Fruit fly (Drosophila melanogaster) whole organism, embryonic: ENCODE measurements around the gene CG1172.
A peak's percentile ranks its signal among the peaks of the same experiment; 100 is the strongest.

ENCODE experiments used
- Awh ChIP-seq: fragments of 200-800 bp; sonication (Bioruptor generic); IDR thresholded peaks from 2 replicates; pipeline ENCODE4, ENCODE4 v1.3.6; 2022; ENCODE audit warnings: missing biosample characterization, missing genetic modification characterization
- CG10209 ChIP-seq: fragments of 200-800 bp; sonication (Bioruptor generic); optimal IDR thresholded peaks from 3 replicates; lab custom pipeline; 2017; ENCODE audit warnings: missing biosample characterization, mild to moderate bottlenecking, missing genetic modification characterization, missing genetic modification reagents
- CG10267 ChIP-seq: fragments of 200-800 bp; sonication (Bioruptor generic); optimal IDR thresholded peaks from 2 replicates; lab custom pipeline; 2018; ENCODE audit warnings: missing biosample characterization, mild to moderate bottlenecking, missing genetic modification characterization, moderate library complexity
- CG11456 ChIP-seq: fragments of 200-800 bp; sonication (Bioruptor generic); IDR thresholded peaks from 3 replicates; pipeline ENCODE4 v1.3.6; 2022; ENCODE audit warnings: missing biosample characterization, missing genetic modification characterization
- CG12769 ChIP-seq: fragments of 200-800 bp; sonication (Bioruptor generic); optimal IDR thresholded peaks from 2 replicates; lab custom pipeline; 2019; ENCODE audit warnings: missing biosample characterization, mild to moderate bottlenecking, missing genetic modification characterization, moderate library complexity
- CG13424 ChIP-seq: fragments of 200-800 bp; sonication (Bioruptor generic); optimal IDR thresholded peaks from 2 replicates; lab custom pipeline; 2019; ENCODE audit warnings: missing biosample characterization, mild to moderate bottlenecking, missing genetic modification characterization, moderate library complexity
- CG14667 ChIP-seq: fragments of 200-800 bp; sonication (Bioruptor generic); IDR thresholded peaks from 2 replicates; pipeline ENCODE4 v1.3.6; 2022; ENCODE audit warnings: missing biosample characterization, missing genetic modification characterization
- CG1602 ChIP-seq: fragments of 200-800 bp; sonication (Bioruptor generic); optimal IDR thresholded peaks from 3 replicates; lab custom pipeline; 2016; ENCODE audit warnings: missing biosample characterization, missing genetic modification characterization
- CG17568 ChIP-seq: fragments of 200-800 bp; sonication (Bioruptor generic); optimal IDR thresholded peaks from 2 replicates; lab custom pipeline; 2018; ENCODE audit warnings: missing biosample characterization, mild to moderate bottlenecking, missing genetic modification characterization, moderate library complexity
- CG18011 ChIP-seq: fragments of 200-800 bp; sonication (Bioruptor generic); optimal IDR thresholded peaks from 2 replicates; lab custom pipeline; 2017; ENCODE audit warnings: missing biosample characterization, missing genetic modification characterization, mild to moderate bottlenecking, moderate library complexity, missing genotype
- CG18619 ChIP-seq: fragments of 200-800 bp; sonication (Bioruptor generic); optimal IDR thresholded peaks from 3 replicates; lab custom pipeline; 2017; ENCODE audit warnings: missing biosample characterization, mild to moderate bottlenecking, missing genetic modification characterization
- CG18764 ChIP-seq: fragments of 200-800 bp; sonication (Bioruptor generic); optimal IDR thresholded peaks from 3 replicates; lab custom pipeline; 2016; ENCODE audit warnings: missing biosample characterization, missing genetic modification characterization
- CG2712 ChIP-seq: fragments of 200-800 bp; optimal IDR thresholded peaks from 3 replicates; lab custom pipeline; 2019; ENCODE audit warnings: missing biosample characterization, mild to moderate bottlenecking, missing genetic modification characterization, moderate library complexity
- CG31388 ChIP-seq: fragments of 200-800 bp; sonication (Bioruptor generic); optimal IDR thresholded peaks from 2 replicates; lab custom pipeline; 2016; ENCODE audit warnings: missing biosample characterization, missing genetic modification characterization
- CG3838 ChIP-seq: fragments of 200-800 bp; sonication (Bioruptor generic); optimal IDR thresholded peaks from 3 replicates; lab custom pipeline; 2016; ENCODE audit warnings: missing biosample characterization, missing genetic modification characterization
- CG5245 ChIP-seq: fragments of 200-800 bp; sonication (Bioruptor generic); optimal IDR thresholded peaks from 3 replicates; lab custom pipeline; 2016; ENCODE audit warnings: missing biosample characterization, missing genetic modification characterization
- CG8924 ChIP-seq: fragments of 200-800 bp; optimal IDR thresholded peaks from 3 replicates; lab custom pipeline; 2019; ENCODE audit warnings: missing biosample characterization, mild to moderate bottlenecking, missing genetic modification characterization, moderate library complexity
- Chrac-16 ChIP-seq: fragments of 200-800 bp; sonication (Bioruptor generic); optimal IDR thresholded peaks from 3 replicates; lab custom pipeline; 2016; ENCODE audit warnings: missing biosample characterization, missing genetic modification characterization
- D19B ChIP-seq: fragments of 200-800 bp; sonication (Bioruptor generic); optimal IDR thresholded peaks from 2 replicates; lab custom pipeline; 2017; ENCODE audit warnings: missing biosample characterization, mild to moderate bottlenecking, missing genetic modification characterization
- E2f2 ChIP-seq: fragments of 200-800 bp; sonication (Bioruptor generic); IDR thresholded peaks from 2 replicates; pipeline ENCODE4 v1.3.6; 2022; ENCODE audit warnings: missing biosample characterization, missing genetic modification characterization
- Ets65A ChIP-seq: fragments of 200-800 bp; sonication (Bioruptor generic); peaks from one replicate; lab custom pipeline; 2016; ENCODE audit warnings: missing biosample characterization, missing genetic modification characterization
- Ets97D ChIP-seq: fragments of 200-800 bp; sonication (Bioruptor generic); optimal IDR thresholded peaks from 3 replicates; lab custom pipeline; 2016; ENCODE audit warnings: missing biosample characterization, missing genetic modification characterization
- H2.0 ChIP-seq: fragments of 200-800 bp; sonication (Bioruptor generic); IDR thresholded peaks from 2 replicates; pipeline ENCODE4 v1.3.6; 2022; ENCODE audit warnings: missing biosample characterization, missing genetic modification characterization
- HLH3B ChIP-seq: fragments of 200-800 bp; sonication (Bioruptor generic); IDR thresholded peaks from 2 replicates; pipeline ENCODE4 v1.3.6; 2022; ENCODE audit warnings: missing biosample characterization, missing genetic modification characterization
- Hr39 ChIP-seq: fragments of >200 bp; optimal IDR thresholded peaks from 2 replicates; lab custom pipeline; 2017
- Jarid2 ChIP-seq: fragments of 200-800 bp; sonication (Bioruptor generic); optimal IDR thresholded peaks from 3 replicates; lab custom pipeline; 2017; ENCODE audit warnings: mild to moderate bottlenecking, missing biosample characterization, missing genetic modification reagents, missing genetic modification characterization
- Mrtf ChIP-seq: fragments of 200-800 bp; sonication (Bioruptor generic); IDR thresholded peaks from 3 replicates; pipeline ENCODE4 v1.3.6; 2022; ENCODE audit warnings: missing biosample characterization, missing genetic modification characterization
- NC2β ChIP-seq: fragments of 200-800 bp; sonication (Bioruptor generic); optimal IDR thresholded peaks from 2 replicates; lab custom pipeline; 2016; ENCODE audit warnings: missing biosample characterization, missing genetic modification characterization
- Poxn ChIP-seq: fragments of 200-800 bp; sonication (Bioruptor generic); IDR thresholded peaks from 2 replicates; pipeline ENCODE4 v1.3.6; 2022; ENCODE audit warnings: missing biosample characterization, missing genetic modification characterization
- Ravus ChIP-seq: fragments of 200-800 bp; sonication (Bioruptor generic); IDR thresholded peaks from 2 replicates; pipeline ENCODE4 v1.3.6; 2022; ENCODE audit warnings: missing biosample characterization, missing genetic modification characterization
- ab ChIP-seq: fragments of 200-800 bp; sonication (Bioruptor generic); optimal IDR thresholded peaks from 2 replicates; lab custom pipeline; 2016; ENCODE audit warnings: missing biosample characterization, missing genetic modification characterization
- br ChIP-seq: fragments of >200 bp; optimal IDR thresholded peaks from 2 replicates; lab custom pipeline; 2017
- chif ChIP-seq, 2 experiments: fragments of 200-800 bp; sonication (Bioruptor generic); optimal IDR thresholded peaks; 3 replicates each; lab custom pipeline; 2016; ENCODE audit warnings: missing biosample characterization in 2 of 2, missing genetic modification characterization in 2 of 2
- croc ChIP-seq: fragments of 200-800 bp; sonication (Bioruptor generic); conservative IDR thresholded peaks from 3 replicates; pipeline ENCODE4 v1.3.6; 2022; ENCODE audit warnings: missing biosample characterization, missing genetic modification characterization
- cwo ChIP-seq: fragments of 200-800 bp; sonication (Bioruptor generic); optimal IDR thresholded peaks from 3 replicates; lab custom pipeline; 2017; ENCODE audit warnings: missing biosample characterization, missing genetic modification characterization, mild to moderate bottlenecking, moderate library complexity, missing genetic modification reagents
- danr ChIP-seq: fragments of 200-800 bp; sonication (Bioruptor generic); IDR thresholded peaks from 2 replicates; pipeline ENCODE4 v1.3.6; 2022; ENCODE audit warnings: missing biosample characterization, missing genetic modification characterization
- dm ChIP-seq: fragments of 200-800 bp; sonication (Bioruptor generic); optimal IDR thresholded peaks from 3 replicates; lab custom pipeline; 2016; ENCODE audit warnings: missing biosample characterization, missing genetic modification characterization
- ham ChIP-seq: fragments of 200-800 bp; sonication (Bioruptor generic); IDR thresholded peaks from 2 replicates; pipeline ENCODE4 v1.3.6; 2022; ENCODE audit warnings: missing biosample characterization, missing genetic modification characterization
- hbn ChIP-seq: fragments of 200-800 bp; sonication (Bioruptor generic); IDR thresholded peaks from 2 replicates; pipeline ENCODE4 v1.3.6; 2022; ENCODE audit warnings: missing biosample characterization, missing genetic modification characterization; ENCODE audit not compliant: partially characterized antibody
- her ChIP-seq: fragments of 200-800 bp; sonication (Bioruptor generic); optimal IDR thresholded peaks from 2 replicates; lab custom pipeline; 2016; ENCODE audit warnings: missing biosample characterization, missing genetic modification characterization
- kay ChIP-seq: fragments of 200-800 bp; sonication (Bioruptor generic); optimal IDR thresholded peaks from 2 replicates; lab custom pipeline; 2016; ENCODE audit warnings: missing biosample characterization, missing genetic modification characterization
- lov ChIP-seq, 2 experiments: fragments of 200-800 bp in 1 of 2; fragments of >200 bp in 1 of 2; sonication (Bioruptor generic) in 1 of 2; IDR thresholded peaks in 1 of 2; optimal IDR thresholded peaks in 1 of 2; 2 replicates in 1 of 2; 3 replicates in 1 of 2; pipeline versions ENCODE4 v1.3.6 to Lab custom; 2017 to 2022; ENCODE audit warnings: missing biosample characterization in 1 of 2, missing genetic modification characterization in 1 of 2
- oc ChIP-seq: fragments of 200-800 bp; sonication (Bioruptor generic); optimal IDR thresholded peaks from 2 replicates; lab custom pipeline; 2018; ENCODE audit warnings: missing biosample characterization, mild to moderate bottlenecking, missing genetic modification characterization, moderate library complexity
- pita ChIP-seq: fragments of 200-800 bp; sonication (Bioruptor generic); optimal IDR thresholded peaks from 2 replicates; lab custom pipeline; 2017; ENCODE audit warnings: missing biosample characterization, mild to moderate bottlenecking, missing genetic modification characterization
- psq ChIP-seq: fragments of 200-800 bp; sonication (Bioruptor generic); optimal IDR thresholded peaks from 2 replicates; lab custom pipeline; 2017; ENCODE audit warnings: missing biosample characterization, missing genetic modification characterization
- pzg ChIP-seq: fragments of 200-800 bp; sonication (Bioruptor generic); optimal IDR thresholded peaks from 3 replicates; lab custom pipeline; 2018; ENCODE audit warnings: missing biosample characterization, mild to moderate bottlenecking, missing genetic modification characterization, moderate library complexity
- ssp ChIP-seq: fragments of 200-800 bp; sonication (Bioruptor generic); IDR thresholded peaks from 2 replicates; pipeline ENCODE4 v1.3.6; 2022; ENCODE audit warnings: missing biosample characterization, missing genetic modification characterization
- tap ChIP-seq: fragments of 200-800 bp; optimal IDR thresholded peaks from 3 replicates; lab custom pipeline; 2019; ENCODE audit warnings: missing biosample characterization, mild to moderate bottlenecking, missing genetic modification characterization, moderate library complexity
- tgo ChIP-seq: fragments of 200-800 bp; sonication (Bioruptor generic); IDR thresholded peaks from 3 replicates; pipeline ENCODE4 v1.3.6; 2022; ENCODE audit warnings: missing biosample characterization, missing genetic modification characterization

The CG1172 gene

dm6 chr3R:5369490-5370001, 24.2 kb upstream of the CG1172 start, which contains the start of the genes CG31542 and CG34277:
Gene CG31542 (plus strand): TSS chr3R:5369540.
Gene CG34277 (plus strand): TSS chr3R:5369540.
- TF ChIP-seq CG14667 (peak; percentile 53; the same call in 1 of the 2 replicates), CG12769 (tag; lab: Kevin White, UChicago) (no peak), CG11456 (GFP tag; lab: Robert Waterston, UW) (no peak), hbn (GFP tag; lab: Robert Waterston, UW) (0 out of 2 replicates have a peak, but pooled peaks have one; percentile 17), lov (optimal IDR thresholded peaks at IDR 0.05; lab: Kevin White, UChicago) (no peak), lov (GFP tag; IDR thresholded peaks at IDR 0.05; lab: Robert Waterston, UW) (0 out of 3 replicates have a peak, but pooled peaks have one; percentile 28)

- TF ChIP-seq Chrac-16 (GFP tag; lab: Kevin White, UChicago) (peak; percentile 87), danr (GFP tag; lab: Robert Waterston, UW) (peak; percentile 47; the same call in 1 of the 2 replicates), Poxn (GFP tag; lab: Robert Waterston, UW) (no peak; the same call in 1 of the 2 replicates), Mrtf (peak; percentile 54; the same call in 2 of the 3 replicates), CG17568 (no peak), CG18619 (GFP tag; lab: Kevin White, UChicago) (peak; percentile 73), CG10209 (GFP tag; lab: Kevin White, UChicago) (peak; percentile 76), Hr39 (lab: Kevin White, UChicago) (no peak), CG5245 (GFP tag; lab: Kevin White, UChicago) (peak; percentile 81), NC2β (peak; percentile 89), HLH3B (GFP tag; lab: Robert Waterston, UW) (peak; percentile 68), CG10267 (tag; lab: Kevin White, UChicago) (peak; percentile 99), ham (peak; percentile 43; the same call in 1 of the 2 replicates), dm (peak; percentile 99), psq (GFP tag; lab: Kevin White, UChicago) (peak; percentile 54), kay (peak; percentile 71), CG8924 (tag; lab: Kevin White, UChicago) (peak; percentile 66), chif (GFP tag; optimal IDR thresholded peaks at IDR 0.05; lab: Kevin White, UChicago) (peak; percentile 82 to 90), tgo (peak; percentile 67; the same call in 2 of the 3 replicates), oc (tag; lab: Kevin White, UChicago) (peak; percentile 46), CG18764 (GFP tag; lab: Kevin White, UChicago) (peak; percentile 80), her (GFP tag; lab: Kevin White, UChicago) (peak; percentile 92), pita (GFP tag; lab: Kevin White, UChicago) (no peak), Jarid2 (GFP tag; lab: Kevin White, UChicago) (peak; percentile 36), tap (peak; percentile 42), cwo (peak; percentile 62), CG13424 (tag; lab: Kevin White, UChicago) (peak; percentile 73), CG2712 (tag; lab: Kevin White, UChicago) (peak; percentile 73), pzg (GFP tag; lab: Kevin White, UChicago) (peak; percentile 98), Ravus (GFP tag; lab: Robert Waterston, UW) (no peak), D19B (GFP tag; lab: Kevin White, UChicago) (peak; percentile 49), Awh (GFP tag; lab: Robert Waterston, UW) (peak; percentile 28; the same call in 1 of the 2 replicates), CG18011 (peak; percentile 54), br (lab: Kevin White, UChicago) (no peak), CG1602 (GFP tag; lab: Kevin White, UChicago) (peak; percentile 80), H2.0 (peak; percentile 80), croc (peak; percentile 44; the same call in 2 of the 3 replicates), CG3838 (GFP tag; lab: Kevin White, UChicago) (peak; percentile 67), ssp (GFP tag; lab: Robert Waterston, UW) (peak; percentile 67), CG31388 (peak; percentile 60), Ets65A (peak; percentile 100), Ets97D (GFP tag; lab: Kevin White, UChicago) (peak; percentile 96), ab (peak; percentile 63), E2f2 (GFP tag; lab: Robert Waterston, UW) (peak; percentile 98)
Measured at dm6 chr3R:5371563-5371962, 22.2 kb upstream of the CG1172 start, which contains the start of gene Polr2F. Gene Polr2F (plus strand): TSS chr3R:5371795.
